Fruit fly (Drosophila melanogaster) whole organism: Measurements from ENCODE around the gene CG6602.

ENCODE experiments used
- CG8478 ChIP-seq: fragments of >200 bp; optimal IDR thresholded peaks from 2 replicates; lab custom pipeline; 2018; ENCODE audit warnings: inconsistent platforms
- Dll ChIP-seq: fragments of >200 bp; optimal IDR thresholded peaks from 2 replicates; lab custom pipeline; 2017
- EcR ChIP-seq, 2 experiments: fragments of >200 bp; optimal IDR thresholded peaks; 2 replicates each; lab custom pipeline; 2017; ENCODE audit warnings: missing biosample characterization in 2 of 2, missing genetic modification characterization in 2 of 2, missing genetic modification reagents in 2 of 2
- pan ChIP-seq: fragments of >200 bp; optimal IDR thresholded peaks from 2 replicates; lab custom pipeline; 2017
- psq ChIP-seq: fragments of >200 bp; optimal IDR thresholded peaks from 2 replicates; lab custom pipeline; 2017
- usp ChIP-seq: fragments of >200 bp; optimal IDR thresholded peaks from 2 replicates; lab custom pipeline; 2017; ENCODE audit warnings: missing biosample characterization, missing genetic modification characterization, mixed read lengths

DNA sequence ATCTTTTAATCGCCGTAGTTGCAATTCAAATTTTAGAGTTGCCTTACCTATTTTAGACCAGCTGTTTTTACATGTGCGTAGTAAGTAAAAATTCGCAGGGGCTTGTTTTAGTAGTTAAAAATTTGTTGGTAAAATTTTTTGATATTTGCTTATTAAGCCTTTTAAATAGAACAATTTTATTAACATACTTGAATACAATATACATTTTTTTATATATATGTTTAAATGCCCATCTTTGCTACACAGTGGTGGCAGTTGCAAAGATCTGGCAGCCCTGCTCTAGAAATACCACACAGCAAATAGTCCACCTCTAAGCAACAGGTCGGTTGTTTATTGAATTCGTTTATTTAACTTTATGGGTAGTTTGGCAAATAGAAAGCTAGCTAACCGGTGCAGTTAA, 22.8 kb downstream of the CG6602 start, which contains the start of the genes CG10467 and loj:
- TF ChIP-seq Dll (lab: Kevin White, UChicago) (no peak), psq (lab: Kevin White, UChicago) (no peak), EcR (GFP tag; optimal IDR thresholded peaks at IDR 0.05; lab: Kevin White, UChicago) (no peak), usp (GFP tag; lab: Kevin White, UChicago) (no peak), CG8478 (lab: Kevin White, UChicago) (no peak), pan (lab: Kevin White, UChicago) (no peak)
